Worm (Caenorhabditis elegans): Measurements from ENCODE around the gene skr-7.

Gene skr-7

ce11 chrV:4429576-4429975 is 7.3 kb downstream of the skr-7 start, which contains the start of gene Y47D7A.12:
TSS of gene Y47D7A.12 (minus strand) at chrV:4429676.
- TF ChIP-seq nhr-28 (tag; optimal IDR thresholded peaks at IDR 0.05), result no peak
- no peak for TF ChIP-seq lsy-12 (tag; optimal IDR thresholded peaks at IDR 0.05)
- TF ChIP-seq fkh-2 (tag; optimal IDR thresholded peaks at IDR 0.05), result no peak
- no peak for TF ChIP-seq nhr-67 (tag; optimal IDR thresholded peaks at IDR 0.05)
- no peak for TF ChIP-seq snpc-4 (tag; optimal IDR thresholded peaks at IDR 0.05)
- no peak for TF ChIP-seq mdl-1 (tag; optimal IDR thresholded peaks at IDR 0.05)
- TF ChIP-seq egl-27 (tag; optimal IDR thresholded peaks at IDR 0.05), result no peak
- no peak for TF ChIP-seq ceh-16 (tag; optimal IDR thresholded peaks at IDR 0.05)
- no peak for TF ChIP-seq egl-5 (tag; optimal IDR thresholded peaks at IDR 0.05)
- no peak for TF ChIP-seq unc-39 (tag; optimal IDR thresholded peaks at IDR 0.05)
- TF ChIP-seq fkh-10 (GFP tag; optimal IDR thresholded peaks at IDR 0.05), result no peak
- TF ChIP-seq ZK546.5 (tag; optimal IDR thresholded peaks at IDR 0.05), result no peak
- TF ChIP-seq elt-2 (tag; optimal IDR thresholded peaks at IDR 0.05), result no peak

ce11 chrV:4432783-4433237 is 10.6 kb downstream of the skr-7 start, which contains the start of gene Y47D7A.15:
TSS of gene Y47D7A.15 (minus strand) at chrV:4433187.
- TF ChIP-seq hmg-11 (tag; optimal IDR thresholded peaks at IDR 0.05), result no peak
- no peak for TF ChIP-seq jun-1 (tag; optimal IDR thresholded peaks at IDR 0.05)
- TF ChIP-seq lin-39 (tag; optimal IDR thresholded peaks at IDR 0.05), result no peak
- TF ChIP-seq skn-1 (tag; optimal IDR thresholded peaks at IDR 0.05), result no peak
- TF ChIP-seq ceh-82 (tag; optimal IDR thresholded peaks at IDR 0.05), result no peak
- TF ChIP-seq snpc-4 (tag; optimal IDR thresholded peaks at IDR 0.05), result no peak
- TF ChIP-seq nfya-1 (tag; optimal IDR thresholded peaks at IDR 0.05; ENCODE audit: insufficient read depth), result no peak
- no peak for TF ChIP-seq egl-5 (tag; optimal IDR thresholded peaks at IDR 0.05)
- TF ChIP-seq fkh-10 (GFP tag; optimal IDR thresholded peaks at IDR 0.05), result no peak
- no peak for TF ChIP-seq nhr-77 (tag; optimal IDR thresholded peaks at IDR 0.05)
- no peak for TF ChIP-seq elt-2 (tag; optimal IDR thresholded peaks at IDR 0.05)
- TF ChIP-seq lin-15B (tag; optimal IDR thresholded peaks at IDR 0.05), result no peak
- no peak for TF ChIP-seq elt-1 (tag; optimal IDR thresholded peaks at IDR 0.05)
- TF ChIP-seq pqm-1 (tag; optimal IDR thresholded peaks at IDR 0.05), result no peak
- TF ChIP-seq fkh-2 (tag; optimal IDR thresholded peaks at IDR 0.05), result no peak
- TF ChIP-seq ztf-4 (tag; optimal IDR thresholded peaks at IDR 0.05), result no peak
- no peak for TF ChIP-seq fos-1 (tag; optimal IDR thresholded peaks at IDR 0.05)

ce11 chrV:4435411-4435981 is 13.3 kb downstream of the skr-7 start, which contains the start of gene Y47D7A.13:
TSS of gene Y47D7A.13 (minus strand) at chrV:4435927.
- TF ChIP-seq eor-1 (tag; optimal IDR thresholded peaks at IDR 0.05), result no peak
- TF ChIP-seq pha-4 (tag; optimal IDR thresholded peaks at IDR 0.05), result no peak
- no peak for TF ChIP-seq nhr-67 (tag; optimal IDR thresholded peaks at IDR 0.05)
- no peak for TF ChIP-seq ceh-28 (tag; optimal IDR thresholded peaks at IDR 0.05)
- TF ChIP-seq nhr-28 (tag; optimal IDR thresholded peaks at IDR 0.05), result no peak
- TF ChIP-seq ceh-9 (tag; optimal IDR thresholded peaks at IDR 0.05), result no peak
- peak; percentile 31 for TF ChIP-seq nhr-25 (tag; optimal IDR thresholded peaks at IDR 0.05)
- TF ChIP-seq fos-1 (tag; optimal IDR thresholded peaks at IDR 0.05), result no peak

DNA sequence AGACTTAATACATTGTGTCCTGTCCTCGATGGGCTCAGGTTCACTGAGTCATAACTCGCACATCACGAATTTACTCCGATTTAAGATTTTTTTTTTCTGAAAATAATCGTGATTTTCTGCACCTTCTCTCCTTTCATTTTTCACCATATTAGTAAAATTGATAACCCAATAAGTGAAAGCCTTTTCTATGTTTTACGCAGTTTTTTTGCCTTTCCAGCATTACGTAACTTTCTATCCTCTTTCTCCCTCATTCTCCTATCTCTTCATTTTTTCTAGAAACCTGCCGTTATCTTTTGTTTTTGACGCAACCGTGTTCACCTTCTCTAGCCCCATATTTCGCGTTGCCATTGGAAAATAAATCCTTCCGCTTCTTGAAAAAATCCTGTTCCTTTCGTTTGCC is 15.0 kb downstream of the skr-7 start:
- TF ChIP-seq nhr-25 (tag; optimal IDR thresholded peaks at IDR 0.05), result peak; percentile 43
- TF ChIP-seq daf-12 (tag; optimal IDR thresholded peaks at IDR 0.05), result no peak

ce11 chrV:4442749-4443381 is 20.6 kb downstream of the skr-7 start, which contains the start of gene rft-1:
TSS of gene rft-1 (minus strand) at chrV:4443223.
- peak; percentile 12 for TF ChIP-seq pqm-1 (tag; optimal IDR thresholded peaks at IDR 0.05)
- TF ChIP-seq elt-2 (tag; optimal IDR thresholded peaks at IDR 0.05), result peak; percentile 50
- TF ChIP-seq skn-1 (tag; optimal IDR thresholded peaks at IDR 0.05), result no peak

DNA sequence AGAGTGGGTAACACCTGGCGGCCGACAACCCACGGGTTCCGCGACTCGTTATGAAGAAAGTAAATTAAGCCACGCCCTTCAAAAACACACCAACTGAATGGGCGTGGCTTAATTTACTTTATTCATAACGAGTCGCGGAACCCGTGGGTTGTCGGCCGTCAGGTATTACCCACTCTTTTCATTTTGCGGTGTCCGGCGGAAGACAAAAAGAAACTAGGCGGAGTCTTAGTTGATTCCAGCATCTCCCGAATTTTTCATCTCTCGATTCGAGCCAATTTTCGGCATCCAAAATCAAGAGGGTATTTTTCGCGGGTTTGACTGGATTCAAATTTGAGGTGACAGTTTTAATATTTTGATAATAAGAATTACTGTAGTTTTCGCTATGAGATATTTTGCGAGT is 25.4 kb downstream of the skr-7 start:
- TF ChIP-seq nhr-76 (tag; optimal IDR thresholded peaks at IDR 0.05), result no peak
- no peak for TF ChIP-seq ceh-82 (tag; optimal IDR thresholded peaks at IDR 0.05)
- TF ChIP-seq eor-1 (tag; optimal IDR thresholded peaks at IDR 0.05), result no peak
- no peak for TF ChIP-seq nhr-23 (tag; optimal IDR thresholded peaks at IDR 0.05)
- no peak for TF ChIP-seq unc-39 (tag; optimal IDR thresholded peaks at IDR 0.05)
- no peak for TF ChIP-seq sea-2 (GFP tag; optimal IDR thresholded peaks at IDR 0.05)
- no peak for TF ChIP-seq fos-1 (tag; optimal IDR thresholded peaks at IDR 0.05)
- no peak for TF ChIP-seq ztf-11 (tag; optimal IDR thresholded peaks at IDR 0.05)
- no peak for TF ChIP-seq aly-2 (tag; optimal IDR thresholded peaks at IDR 0.05)
- no peak for TF ChIP-seq fkh-2 (tag; optimal IDR thresholded peaks at IDR 0.05)
- TF ChIP-seq nhr-28 (tag; optimal IDR thresholded peaks at IDR 0.05), result no peak
- no peak for TF ChIP-seq nhr-67 (tag; optimal IDR thresholded peaks at IDR 0.05)
- no peak for TF ChIP-seq ceh-16 (tag; optimal IDR thresholded peaks at IDR 0.05)
- TF ChIP-seq zag-1 (tag; optimal IDR thresholded peaks at IDR 0.05), result no peak
- TF ChIP-seq R02D3.7 (tag; optimal IDR thresholded peaks at IDR 0.05), result no peak
- no peak for TF ChIP-seq nhr-11 (tag; optimal IDR thresholded peaks at IDR 0.05)
